Fruit fly (Drosophila melanogaster) Kc167 (cell line): ENCODE data around the gene HP1b.

Experiments used
- Myc ChIP-seq: fragments of >200 bp; optimal IDR thresholded peaks from 2 replicates; lab custom pipeline; 2017; ENCODE audit warnings: missing external identifiers
- Sin3A ChIP-seq: fragments of >200 bp; optimal IDR thresholded peaks from 2 replicates; lab custom pipeline; 2018; ENCODE audit warnings: missing external identifiers
- h ChIP-seq: fragments of >200 bp; optimal IDR thresholded peaks from 3 replicates; lab custom pipeline; 2018; ENCODE audit warnings: missing external identifiers
- insv ChIP-seq: fragments of >200 bp; optimal IDR thresholded peaks from 3 replicates; lab custom pipeline; 2018; ENCODE audit warnings: missing external identifiers
- psq ChIP-seq: fragments of >200 bp; optimal IDR thresholded peaks from 2 replicates; lab custom pipeline; 2017; ENCODE audit warnings: missing external identifiers
- ttk ChIP-seq: sonication (Bioruptor generic); optimal IDR thresholded peaks from 2 replicates; lab custom pipeline; 2017; ENCODE audit warnings: missing external identifiers

HP1b gene

DNA sequence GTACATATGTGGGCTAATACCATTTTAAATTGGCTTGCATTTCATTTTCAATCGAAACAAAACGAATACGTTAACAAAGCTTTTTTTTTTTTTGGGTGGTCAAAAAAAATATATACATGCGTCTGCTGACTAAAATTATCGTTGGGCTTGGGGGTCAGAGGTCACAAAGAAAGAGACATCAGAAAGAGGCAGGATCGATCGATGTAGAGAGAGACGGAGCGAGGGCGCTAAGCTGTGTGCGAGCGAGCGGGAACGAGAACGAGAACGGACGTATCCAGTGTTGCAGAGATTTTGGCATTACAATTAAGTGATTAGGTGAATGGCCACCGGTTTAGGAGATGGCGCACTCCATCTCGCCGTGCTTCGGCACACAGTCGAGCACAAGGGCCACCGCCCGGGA is 13.0 kb downstream of the HP1b start:
- TF ChIP-seq Sin3A (lab: Kevin White, UChicago): no peak
- no peak for TF ChIP-seq ttk (lab: Kevin White, UChicago)
- no peak for TF ChIP-seq h
- TF ChIP-seq insv (lab: Kevin White, UChicago): no peak
- TF ChIP-seq psq (lab: Kevin White, UChicago): no peak
- TF ChIP-seq Myc: no peak

- TF ChIP-seq insv (lab: Kevin White, UChicago) (no peak), Sin3A (lab: Kevin White, UChicago) (no peak), Myc (no peak), ttk (lab: Kevin White, UChicago) (no peak), psq (lab: Kevin White, UChicago) (no peak), h (no peak)
Measured at dm6 chrX:9102125-9102524, 21.3 kb downstream of the HP1b start.

DNA sequence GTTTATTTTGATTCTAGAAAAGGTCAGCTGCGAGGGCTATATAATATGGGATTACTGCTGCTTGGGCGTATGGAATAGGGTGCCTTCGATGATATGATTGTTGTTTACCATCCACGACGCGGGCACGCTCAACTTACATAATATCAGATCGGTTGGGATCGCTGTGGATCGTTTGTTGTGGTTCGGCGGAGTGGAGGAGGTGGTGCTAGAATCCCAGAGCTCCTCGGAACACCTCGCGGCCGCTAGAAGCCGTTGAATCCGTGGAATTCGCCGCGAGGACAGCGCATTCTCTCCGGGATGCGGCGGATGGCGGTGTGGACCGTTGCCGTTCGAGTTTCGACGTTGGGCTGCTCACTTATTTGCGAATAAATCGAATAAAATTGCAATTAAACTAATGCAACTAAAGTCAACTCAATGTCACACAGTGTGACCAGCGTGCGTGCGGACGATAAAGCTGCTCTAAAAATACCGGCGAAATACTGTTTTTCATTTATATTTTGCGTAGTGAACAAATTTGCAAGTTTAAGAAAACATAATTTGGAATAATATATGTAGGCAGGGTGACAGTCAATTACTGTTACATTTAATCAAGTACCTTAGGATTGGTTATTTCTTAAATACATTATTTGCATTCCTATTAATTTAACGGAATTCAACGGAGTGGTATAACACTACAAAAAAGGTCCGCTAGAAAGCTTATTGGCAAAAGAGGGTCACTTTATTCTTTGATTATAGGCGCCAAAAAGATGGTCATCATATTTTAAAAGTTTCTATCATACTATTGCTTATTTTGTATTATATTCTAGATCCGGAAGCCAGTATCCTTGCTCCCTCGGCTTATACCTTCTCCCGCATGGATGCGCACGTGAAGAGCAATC is 22.7 kb downstream of the HP1b start, which contains the start of gene CG7766:
Gene CG7766 (minus strand): TSS at position 432 of the 878 bp plus-strand sequence.
- no peak for TF ChIP-seq psq (lab: Kevin White, UChicago)
- no peak for TF ChIP-seq Sin3A (lab: Kevin White, UChicago)
- no peak for TF ChIP-seq Myc
- no peak for TF ChIP-seq h
- no peak for TF ChIP-seq ttk (lab: Kevin White, UChicago)
- TF ChIP-seq insv (lab: Kevin White, UChicago): no peak

dm6 chrX:9106212-9106774 is 25.4 kb downstream of the HP1b start, which contains the start of gene Bx42:
Bx42 (minus strand) TSS chrX:9106604.
- TF ChIP-seq Myc (no peak), insv (lab: Kevin White, UChicago) (no peak), h (no peak), ttk (lab: Kevin White, UChicago) (no peak), psq (lab: Kevin White, UChicago) (no peak), Sin3A (lab: Kevin White, UChicago) (no peak)

dm6 chrX:9106775-9107283 is 26.0 kb downstream of the HP1b start, which contains the start of gene Arfrp1:
Arfrp1 (plus strand) TSS chrX:9107069.
- no peak for TF ChIP-seq psq (lab: Kevin White, UChicago)

DNA sequence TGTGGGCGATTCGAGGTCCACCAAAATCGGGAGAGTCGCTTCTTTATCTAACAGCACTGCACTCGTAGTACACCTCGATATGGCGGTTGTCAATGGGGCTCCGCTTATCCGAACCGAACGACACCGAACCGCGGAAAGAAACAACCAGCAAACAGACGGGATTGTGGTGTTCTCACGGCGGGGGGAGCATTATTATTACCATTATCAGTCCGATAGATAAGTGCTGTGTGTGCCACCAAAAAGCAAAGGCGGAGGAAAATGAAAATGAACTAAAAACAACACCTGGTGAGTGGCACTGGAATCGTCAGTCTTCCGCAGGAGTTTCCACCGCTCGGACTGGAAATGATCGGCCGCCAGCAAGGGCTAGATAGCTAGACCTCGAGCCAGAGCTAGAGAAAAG is 27.5 kb downstream of the HP1b start, which contains the start of gene AP-1gamma:
Gene AP-1gamma (plus strand): TSS at position 305 of the 400 bp plus-strand sequence.
- TF ChIP-seq ttk (lab: Kevin White, UChicago): no peak
- TF ChIP-seq Myc: no peak
- TF ChIP-seq h: no peak
- no peak for TF ChIP-seq psq (lab: Kevin White, UChicago)
- TF ChIP-seq Sin3A (lab: Kevin White, UChicago): no peak
- no peak for TF ChIP-seq insv (lab: Kevin White, UChicago)

DNA sequence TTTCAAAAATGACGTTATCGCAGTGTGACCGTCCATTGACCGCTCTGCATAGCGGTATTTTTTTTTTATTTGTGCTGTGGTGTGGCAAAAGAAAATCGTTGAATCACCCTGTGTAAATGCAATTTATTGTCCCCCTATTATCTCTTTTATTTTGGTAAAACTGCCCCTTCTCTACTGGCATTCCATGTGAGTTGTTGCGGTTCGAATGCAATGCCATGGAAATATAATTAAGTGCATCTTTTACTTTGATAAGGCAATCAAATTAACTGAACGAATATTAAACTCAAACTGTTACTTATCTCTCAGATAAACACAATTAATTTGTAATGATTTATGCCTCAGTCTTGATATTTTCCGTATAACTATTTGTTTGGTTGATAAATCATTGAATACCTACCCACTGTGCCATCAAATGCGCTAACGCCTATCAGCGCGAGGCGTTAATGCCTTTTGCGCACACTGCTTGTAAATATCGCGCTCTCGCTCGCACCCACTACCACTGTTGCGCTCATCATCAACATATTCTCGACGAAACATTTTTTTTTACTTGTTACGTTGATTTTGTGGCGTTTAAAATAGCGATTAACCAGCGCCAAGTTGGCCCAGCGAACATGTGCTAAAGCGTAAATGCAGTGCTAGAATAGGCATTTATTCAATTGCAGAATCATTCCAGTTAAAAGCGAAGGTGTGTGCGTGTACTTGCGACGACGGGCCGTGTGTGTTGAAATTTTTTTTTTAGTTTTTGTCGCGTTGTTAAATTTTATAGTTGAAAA is 28.4 kb downstream of the HP1b start:
- TF ChIP-seq Myc (no peak), ttk (lab: Kevin White, UChicago) (no peak), Sin3A (lab: Kevin White, UChicago) (no peak), psq (lab: Kevin White, UChicago) (no peak), h (no peak), insv (lab: Kevin White, UChicago) (no peak)

dm6 chrX:9110155-9110909 is 29.5 kb downstream of the HP1b start:
- TF ChIP-seq psq (lab: Kevin White, UChicago) (no peak), Sin3A (lab: Kevin White, UChicago) (no peak), Myc (no peak), h (no peak), insv (lab: Kevin White, UChicago) (no peak), ttk (lab: Kevin White, UChicago) (no peak)

DNA sequence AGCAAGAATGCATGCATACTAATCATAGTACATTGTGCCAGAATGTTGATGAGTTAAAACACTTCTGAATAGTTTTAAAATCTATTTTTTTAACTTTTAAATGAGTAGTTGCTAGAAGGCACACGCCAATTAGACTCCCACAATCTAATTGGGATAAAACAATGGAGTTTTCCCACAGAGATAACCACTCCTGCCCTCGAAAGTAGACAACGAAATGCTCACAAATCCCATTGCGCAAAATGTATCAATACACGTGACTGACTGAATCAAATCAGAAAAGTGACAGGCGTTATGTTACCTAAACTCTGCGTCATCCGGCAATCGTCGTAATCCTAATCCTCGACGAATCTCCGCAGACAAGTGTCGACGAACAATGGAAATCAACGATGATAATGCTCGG is 37.0 kb downstream of the HP1b start:
- no peak for TF ChIP-seq Sin3A (lab: Kevin White, UChicago)

- no peak for TF ChIP-seq insv (lab: Kevin White, UChicago)
- TF ChIP-seq ttk (lab: Kevin White, UChicago): no peak
- TF ChIP-seq Myc: no peak
- TF ChIP-seq Sin3A (lab: Kevin White, UChicago): no peak
- TF ChIP-seq psq (lab: Kevin White, UChicago): no peak
- no peak for TF ChIP-seq h
Measured at dm6 chrX:9118961-9119633, 38.2 kb downstream of the HP1b start.
